Fruit fly (Drosophila melanogaster): Measurements from ENCODE around the gene Taf9.

Gene Taf9

DNA sequence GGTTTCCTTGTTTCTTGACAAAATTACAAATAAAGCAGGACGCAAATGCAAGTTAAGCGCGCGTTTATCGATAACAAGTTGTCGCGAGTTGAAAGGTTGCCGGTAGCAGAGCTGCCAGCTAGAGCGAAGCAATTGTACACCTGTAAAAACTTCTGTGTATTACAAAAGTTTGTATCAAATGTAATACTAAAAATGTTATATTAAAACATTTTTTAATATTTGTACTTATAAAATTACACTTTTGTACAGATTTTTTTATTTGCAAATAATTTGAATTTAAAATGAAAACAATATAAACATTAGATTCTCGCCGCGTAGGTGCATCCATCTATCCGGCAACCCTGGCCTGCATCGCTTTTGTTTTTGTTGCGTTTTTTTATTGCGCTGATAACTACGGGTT lies 2.7 kb downstream of the Taf9 start, which contains the start of the genes CG8142 and Ucp4A (continued):
- TF ChIP-seq Oaz (GFP tag; IDR thresholded peaks at IDR 0.05) = peak; percentile 92
- peak; percentile 93 for TF ChIP-seq croc (GFP tag; conservative IDR thresholded peaks at IDR 0.05)
- no peak for TF ChIP-seq Sry-β (GFP tag; optimal IDR thresholded peaks at IDR 0.05)
- TF ChIP-seq Ada2b (GFP tag; IDR thresholded peaks at IDR 0.05) = peak; percentile 93
- TF ChIP-seq CG5180 (GFP tag; optimal IDR thresholded peaks at IDR 0.05) = peak; percentile 62
- TF ChIP-seq sens (GFP tag) = peak; percentile 86
- peak; percentile 47 for TF ChIP-seq gcm2 (GFP tag; optimal IDR thresholded peaks at IDR 0.05)
- peak; percentile 87 for TF ChIP-seq CG12104 (GFP tag; optimal IDR thresholded peaks at IDR 0.05)
- TF ChIP-seq CG12659 (GFP tag; optimal IDR thresholded peaks at IDR 0.05) = peak; percentile 89
- peak; percentile 93 for TF ChIP-seq nmo (GFP tag; optimal IDR thresholded peaks at IDR 0.05)
- TF ChIP-seq CG11398 (GFP tag; optimal IDR thresholded peaks at IDR 0.05) = no peak
- peak; percentile 91 for TF ChIP-seq zen (tag; optimal IDR thresholded peaks at IDR 0.05)
- peak; percentile 61 for TF ChIP-seq CG2875 (GFP tag; optimal IDR thresholded peaks at IDR 0.05)
- peak; percentile 43; the same call in 2 of the 3 replicates for TF ChIP-seq sr (GFP tag; IDR thresholded peaks at IDR 0.05)
- TF ChIP-seq stwl (tag; optimal IDR thresholded peaks at IDR 0.05) = peak; percentile 80
- TF ChIP-seq bigmax (GFP tag; optimal IDR thresholded peaks at IDR 0.05) = no peak
- TF ChIP-seq lmd (GFP tag; IDR thresholded peaks at IDR 0.05) = peak; percentile 96
- peak; percentile 95 for TF ChIP-seq Abd-B (GFP tag; optimal IDR thresholded peaks at IDR 0.05)
- peak; percentile 87 for TF ChIP-seq CG7556 (GFP tag; optimal IDR thresholded peaks at IDR 0.05)
- peak; percentile 84 for TF ChIP-seq gcm (GFP tag; optimal IDR thresholded peaks at IDR 0.05)
- TF ChIP-seq prd (optimal IDR thresholded peaks at IDR 0.05) = no peak
- TF ChIP-seq prd (GFP tag; IDR thresholded peaks at IDR 0.05) = peak; percentile 98
- peak; percentile 83 for TF ChIP-seq kay (GFP tag; optimal IDR thresholded peaks at IDR 0.05)
- TF ChIP-seq CG3995 (GFP tag; optimal IDR thresholded peaks at IDR 0.05) = peak; percentile 39
- TF ChIP-seq zf30C (GFP tag; optimal IDR thresholded peaks at IDR 0.05) = peak; percentile 91
- TF ChIP-seq CG4707 (GFP tag; optimal IDR thresholded peaks at IDR 0.05) = peak; percentile 15
- peak; percentile 96 for TF ChIP-seq CG11085 (GFP tag; IDR thresholded peaks at IDR 0.05)
- 0 out of 3 replicates have a peak, but pooled peaks have one; percentile 12 for TF ChIP-seq CG34224 (GFP tag; IDR thresholded peaks at IDR 0.05; ENCODE audit: partially characterized antibody)
- peak; percentile 37 for TF ChIP-seq CG12744 (GFP tag; optimal IDR thresholded peaks at IDR 0.05)
- TF ChIP-seq CG2889 (GFP tag; IDR thresholded peaks at IDR 0.05) = peak; percentile 93
- no peak for TF ChIP-seq pb (GFP tag; optimal IDR thresholded peaks at IDR 0.05)
- peak; percentile 9 for TF ChIP-seq CG7987 (GFP tag; optimal IDR thresholded peaks at IDR 0.05)
- peak; percentile 95 for TF ChIP-seq CG14014 (GFP tag; IDR thresholded peaks at IDR 0.05)
- peak; percentile 80 for TF ChIP-seq lbe (GFP tag; optimal IDR thresholded peaks at IDR 0.05)
- peak; percentile 40 for TF ChIP-seq Scr (GFP tag; IDR thresholded peaks at IDR 0.05; ENCODE audit: partially characterized antibody)
- peak; percentile 96 for TF ChIP-seq gem (tag; optimal IDR thresholded peaks at IDR 0.05)
- TF ChIP-seq CG15269 (tag; optimal IDR thresholded peaks at IDR 0.05) = peak; percentile 91
- TF ChIP-seq CG13894 (tag; optimal IDR thresholded peaks at IDR 0.05) = peak; percentile 83
- TF ChIP-seq Taf1 (GFP tag; IDR thresholded peaks at IDR 0.05) = peak; percentile 87
- TF ChIP-seq Bgb (GFP tag; IDR thresholded peaks at IDR 0.05; ENCODE audit: partially characterized antibody) = peak; percentile 21; the same call in 1 of the 2 replicates
- peak; percentile 25 for TF ChIP-seq CG17912 (GFP tag; optimal IDR thresholded peaks at IDR 0.05)
- TF ChIP-seq Bteb2 (GFP tag; optimal IDR thresholded peaks at IDR 0.05) = peak; percentile 35
- peak; percentile 39 for TF ChIP-seq slp2 (GFP tag; optimal IDR thresholded peaks at IDR 0.05)
- TF ChIP-seq hb (GFP tag; IDR thresholded peaks at IDR 0.05; ENCODE audit: partially characterized antibody) = no peak
- TF ChIP-seq CG7357 (GFP tag; IDR thresholded peaks at IDR 0.05) = peak; percentile 89
- peak; percentile 96 for TF ChIP-seq peb (GFP tag; IDR thresholded peaks at IDR 0.05)
- peak; percentile 95 for TF ChIP-seq CG4404 (GFP tag; IDR thresholded peaks at IDR 0.05)
- peak; percentile 19 for TF ChIP-seq grn (GFP tag; optimal IDR thresholded peaks at IDR 0.05)
- peak; percentile 18 for TF ChIP-seq ac (GFP tag; optimal IDR thresholded peaks at IDR 0.05)
- no peak for TF ChIP-seq corto (GFP tag; optimal IDR thresholded peaks at IDR 0.05)

All from whole organism, embryonic.